Worm (Caenorhabditis elegans) whole organism, L1 larva: ENCODE data around the gene T09A12.1.

Experiments
- ama-1 ChIP-seq: fragments of 150-350 bp; optimal IDR thresholded peaks from 2 replicates; lab custom pipeline; 2014
- dpl-1 ChIP-seq, 3 experiments: fragments of 150-350 bp in 2 of 3; sonication (generic microtip) in 1 of 3; optimal IDR thresholded peaks; 2 replicates each; lab custom pipeline; 2014 to 2017; ENCODE audit warnings: missing biosample characterization in 3 of 3, missing genetic modification characterization in 3 of 3, missing genetic modification reagents in 3 of 3
- elt-3 ChIP-seq, 6 experiments: fragments of 150-350 bp in 1 of 6; sonication (generic microtip); optimal IDR thresholded peaks; 2 replicates each; lab custom pipeline; 2017 to 2018; ENCODE audit warnings: missing biosample characterization in 6 of 6, missing genetic modification characterization in 6 of 6, inconsistent platforms in 1 of 6
- lir-3 ChIP-seq: sonication (generic microtip); optimal IDR thresholded peaks from 2 replicates; lab custom pipeline; 2016; ENCODE audit warnings: mild to moderate bottlenecking, missing genetic modification characterization, moderate library complexity, missing compliant biosample characterization; ENCODE audit not compliant: poor library complexity
- pag-3 ChIP-seq: sonication (generic microtip); optimal IDR thresholded peaks from 2 replicates; lab custom pipeline; 2017; ENCODE audit warnings: missing genetic modification characterization, mild to moderate bottlenecking, missing compliant biosample characterization, antibody characterized with exemption, borderline replicate concordance; ENCODE audit not compliant: insufficient read depth
- tlp-1 ChIP-seq: fragments of 150-350 bp; optimal IDR thresholded peaks from 2 replicates; lab custom pipeline; 2014; ENCODE audit warnings: missing biosample characterization, missing genetic modification characterization
- unc-62 ChIP-seq: fragments of 150-350 bp; optimal IDR thresholded peaks from 2 replicates; lab custom pipeline; 2014; ENCODE audit warnings: missing biosample characterization, missing genetic modification reagents, missing genetic modification characterization

ce11 chrIV:8275232-8275631, 31.0 kb downstream of the T09A12.1 start, which contains the start of gene K07H8.11:
- TF ChIP-seq lir-3 (tag; lab: Kevin White, UChicago) (no peak), unc-62 (no peak), dpl-1 (GFP tag; optimal IDR thresholded peaks at IDR 0.05; lab: Kevin White, UChicago) (no peak), tlp-1 (tag; lab: Kevin White, UChicago) (no peak), pag-3 (no peak), elt-3 (tag; optimal IDR thresholded peaks at IDR 0.05; lab: Kevin White, UChicago) (no peak), ama-1 (lab: Kevin White, UChicago) (no peak)
